Worm (Caenorhabditis elegans) whole organism, young adult: ENCODE measurements around the gene ZC250.4.

Experiments used
- B0336.3 ChIP-seq: fragments of 200-800 bp; sonication (Bioruptor generic); IDR thresholded peaks from 2 replicates; pipeline ENCODE4 v1.3.6; 2022; ENCODE audit warnings: missing genetic modification characterization, missing compliant biosample characterization
- C06A6.2 ChIP-seq: fragments of 200-800 bp; sonication (Bioruptor generic); conservative IDR thresholded peaks from 2 replicates; pipeline ENCODE4 v1.3.6; 2022; ENCODE audit warnings: missing genetic modification characterization, missing compliant biosample characterization
- D2030.7 ChIP-seq: fragments of 200-800 bp; sonication (Bioruptor generic); IDR thresholded peaks from 2 replicates; pipeline ENCODE4 v1.3.6; 2022; ENCODE audit warnings: missing genetic modification reagents, missing genetic modification characterization, missing compliant biosample characterization
- F10E7.11 ChIP-seq: sonication (generic microtip); optimal IDR thresholded peaks from 2 replicates; lab custom pipeline; 2017; ENCODE audit warnings: mild to moderate bottlenecking, missing genetic modification characterization, moderate library complexity, missing compliant biosample characterization
- F37B4.10 ChIP-seq: fragments of 200-800 bp; sonication (Bioruptor generic); IDR thresholded peaks from 2 replicates; pipeline ENCODE4 v1.3.6; 2022; ENCODE audit warnings: missing genetic modification characterization, missing compliant biosample characterization
- F49E8.2 ChIP-seq: sonication (generic microtip); optimal IDR thresholded peaks from 3 replicates; lab custom pipeline; 2017; ENCODE audit warnings: missing genetic modification characterization, mild to moderate bottlenecking, missing compliant biosample characterization, antibody characterized with exemption, moderate library complexity; ENCODE audit not compliant: insufficient read depth
- F55B11.4 ChIP-seq: sonication (generic microtip); optimal IDR thresholded peaks from 2 replicates; lab custom pipeline; 2016; ENCODE audit warnings: missing compliant biosample characterization, missing genetic modification characterization, borderline replicate concordance; ENCODE audit not compliant: insufficient read depth
- T26A5.8 ChIP-seq: sonication (generic microtip); optimal IDR thresholded peaks from 2 replicates; lab custom pipeline; 2016; ENCODE audit warnings: missing genetic modification characterization, missing compliant biosample characterization
- Y56A3A.18 ChIP-seq: fragments of 200-800 bp; sonication (Bioruptor generic); IDR thresholded peaks from 2 replicates; pipeline ENCODE4 v1.3.6; 2022; ENCODE audit warnings: missing genetic modification reagents, missing genetic modification characterization, missing compliant biosample characterization
- Y67H2A.10 ChIP-seq: fragments of 200-800 bp; sonication (Bioruptor generic); conservative IDR thresholded peaks from 2 replicates; pipeline ENCODE4 v1.3.6; 2022; ENCODE audit warnings: missing genetic modification reagents, missing genetic modification characterization, missing compliant biosample characterization
- akir-1 ChIP-seq: fragments of 200-800 bp; sonication (Bioruptor generic); optimal IDR thresholded peaks from 2 replicates; lab custom pipeline; 2018; ENCODE audit warnings: mild to moderate bottlenecking, missing genetic modification characterization, moderate library complexity, missing compliant biosample characterization
- aptf-3 ChIP-seq: fragments of 200-800 bp; sonication (Bioruptor generic); IDR thresholded peaks from 2 replicates; pipeline ENCODE4 v1.3.6; 2022; ENCODE audit warnings: missing genetic modification characterization, missing compliant biosample characterization
- attf-6 ChIP-seq: fragments of 200-800 bp; sonication (Bioruptor generic); IDR thresholded peaks from 2 replicates; pipeline ENCODE4 v1.3.6; 2022; ENCODE audit warnings: missing genetic modification reagents, missing genetic modification characterization, missing compliant biosample characterization
- bed-2 ChIP-seq: fragments of 200-800 bp; sonication (Bioruptor generic); IDR thresholded peaks from 2 replicates; pipeline ENCODE4 v1.3.6; 2022; ENCODE audit warnings: missing genetic modification reagents, missing genetic modification characterization, missing compliant biosample characterization
- cebp-1 ChIP-seq, 2 experiments: fragments of 200-800 bp in 1 of 2; sonication (Bioruptor generic) in 1 of 2; sonication (generic microtip) in 1 of 2; IDR thresholded peaks in 1 of 2; optimal IDR thresholded peaks in 1 of 2; 2 replicates each; pipeline versions ENCODE4 v1.3.6 to Lab custom; 2017 to 2022; ENCODE audit warnings: missing compliant biosample characterization in 2 of 2, missing genetic modification characterization in 2 of 2, mild to moderate bottlenecking in 1 of 2, missing genetic modification reagents in 1 of 2, moderate library complexity in 1 of 2
- cebp-2 ChIP-seq: fragments of 200-800 bp; sonication (Bioruptor generic); IDR thresholded peaks from 2 replicates; pipeline ENCODE4 v1.3.6; 2022; ENCODE audit warnings: missing genetic modification characterization, missing compliant biosample characterization
- ceh-100 ChIP-seq: fragments of 200-800 bp; sonication (Bioruptor generic); IDR thresholded peaks from 2 replicates; pipeline ENCODE4 v1.3.6; 2022; ENCODE audit warnings: missing genetic modification reagents, missing genetic modification characterization, missing compliant biosample characterization
- ceh-27 ChIP-seq: fragments of 200-800 bp; sonication (Bioruptor generic); optimal IDR thresholded peaks from 2 replicates; lab custom pipeline; 2018; ENCODE audit warnings: mild to moderate bottlenecking, missing genetic modification characterization, moderate library complexity, missing compliant biosample characterization
- ceh-79 ChIP-seq: sonication (generic microtip); optimal IDR thresholded peaks from 2 replicates; lab custom pipeline; 2017; ENCODE audit warnings: mild to moderate bottlenecking, missing genetic modification characterization, missing compliant biosample characterization
- ceh-91 ChIP-seq: fragments of 200-800 bp; sonication (Bioruptor generic); IDR thresholded peaks from 2 replicates; pipeline ENCODE4 v1.3.6; 2022; ENCODE audit warnings: missing genetic modification reagents, missing genetic modification characterization, missing compliant biosample characterization
- egrh-3 ChIP-seq: fragments of 200-800 bp; sonication (Bioruptor generic); IDR thresholded peaks from 2 replicates; pipeline ENCODE4 v1.3.6; 2022; ENCODE audit warnings: missing genetic modification reagents, missing genetic modification characterization, missing compliant biosample characterization
- ekl-4 ChIP-seq: fragments of 200-800 bp; sonication (Bioruptor generic); IDR thresholded peaks from 2 replicates; pipeline ENCODE4 v1.3.6; 2022; ENCODE audit warnings: missing genetic modification reagents, missing genetic modification characterization, missing compliant biosample characterization
- ets-4 ChIP-seq: fragments of 200-800 bp; sonication (Bioruptor generic); optimal IDR thresholded peaks from 2 replicates; lab custom pipeline; 2018; ENCODE audit warnings: mild to moderate bottlenecking, missing genetic modification characterization, missing compliant biosample characterization
- lin-35 ChIP-seq, 3 experiments: fragments of 150-350 bp in 2 of 3; sonication (generic microtip) in 1 of 3; optimal IDR thresholded peaks; 2 replicates each; lab custom pipeline; 2014 to 2018; ENCODE audit warnings: missing biosample characterization in 3 of 3, missing genetic modification characterization in 3 of 3, missing genetic modification reagents in 3 of 3
- lin-40 ChIP-seq: sonication (generic microtip); optimal IDR thresholded peaks from 2 replicates; lab custom pipeline; 2016; ENCODE audit warnings: missing genetic modification characterization, mild to moderate bottlenecking, missing compliant biosample characterization, missing genotype, missing genetic modification reagents
- madf-3 ChIP-seq: fragments of 200-800 bp; sonication (Bioruptor generic); IDR thresholded peaks from 2 replicates; pipeline ENCODE4 v1.3.6; 2022; ENCODE audit warnings: missing genetic modification reagents, missing genetic modification characterization, missing compliant biosample characterization
- mes-4 ChIP-seq: sonication (generic microtip); optimal IDR thresholded peaks from 2 replicates; lab custom pipeline; 2016; ENCODE audit warnings: missing genotype, missing genetic modification characterization, missing compliant biosample characterization
- mxl-1 ChIP-seq: sonication (generic microtip); optimal IDR thresholded peaks from 2 replicates; lab custom pipeline; 2016; ENCODE audit warnings: missing genetic modification characterization, missing compliant biosample characterization
- nhr-80 ChIP-seq: sonication (generic microtip); optimal IDR thresholded peaks from 2 replicates; lab custom pipeline; 2016; ENCODE audit warnings: missing genetic modification characterization, missing compliant biosample characterization
- pbrm-1 ChIP-seq: fragments of 200-800 bp; sonication (Bioruptor generic); IDR thresholded peaks from 2 replicates; pipeline ENCODE4 v1.3.6; 2022; ENCODE audit warnings: missing genetic modification reagents, missing genetic modification characterization, missing compliant biosample characterization
- rcor-1 ChIP-seq: fragments of 200-800 bp; sonication (Bioruptor generic); IDR thresholded peaks from 2 replicates; pipeline ENCODE4 v1.3.6; 2022; ENCODE audit warnings: missing genetic modification reagents, missing genetic modification characterization, missing compliant biosample characterization
- rec-8 ChIP-seq, 2 experiments: sonication (generic microtip); optimal IDR thresholded peaks; 2 replicates each; lab custom pipeline; 2016; ENCODE audit warnings: mild to moderate bottlenecking in 2 of 2, missing genetic modification characterization in 2 of 2, missing genetic modification reagents in 2 of 2, missing genotype in 2 of 2, missing biosample characterization in 1 of 2, missing compliant biosample characterization in 1 of 2, moderate library complexity in 1 of 2
- sdz-38 ChIP-seq: sonication (generic microtip); optimal IDR thresholded peaks from 2 replicates; lab custom pipeline; 2016; ENCODE audit warnings: missing genotype, missing genetic modification characterization, missing compliant biosample characterization
- sea-2 ChIP-seq: fragments of 200-800 bp; sonication (Bioruptor generic); IDR thresholded peaks from 2 replicates; pipeline ENCODE4 v1.3.6; 2022; ENCODE audit warnings: missing genetic modification characterization, missing compliant biosample characterization
- snpc-3.4 ChIP-seq: sonication (generic microtip); optimal IDR thresholded peaks from 2 replicates; lab custom pipeline; 2017; ENCODE audit warnings: missing genetic modification characterization, mild to moderate bottlenecking, missing compliant biosample characterization, antibody characterized with exemption, moderate library complexity, missing genotype, missing genetic modification reagents
- snpc-4 ChIP-seq, 5 experiments: fragments of 150-350 bp in 1 of 5; sonication (generic microtip) in 4 of 5; optimal IDR thresholded peaks; 2 replicates each; lab custom pipeline; 2014 to 2018; ENCODE audit warnings: missing genetic modification characterization in 5 of 5, missing biosample characterization in 3 of 5, antibody characterized with exemption in 2 of 5, mild to moderate bottlenecking in 2 of 5, missing compliant biosample characterization in 2 of 5, missing genotype in 2 of 5, moderate library complexity in 2 of 5, missing genetic modification reagents in 1 of 5
- sptf-2 ChIP-seq: fragments of 200-800 bp; sonication (Bioruptor generic); optimal IDR thresholded peaks from 2 replicates; lab custom pipeline; 2018; ENCODE audit warnings: mild to moderate bottlenecking, missing genetic modification characterization, missing compliant biosample characterization
- unc-130 ChIP-seq: sonication (generic microtip); optimal IDR thresholded peaks from 2 replicates; lab custom pipeline; 2016; ENCODE audit warnings: missing genetic modification reagents, missing genetic modification characterization, missing compliant biosample characterization
- xnd-1 ChIP-seq: sonication (generic microtip); optimal IDR thresholded peaks from 2 replicates; lab custom pipeline; 2016; ENCODE audit warnings: missing genotype, missing genetic modification reagents, missing genetic modification characterization, missing compliant biosample characterization
- zfh-2 ChIP-seq: fragments of 200-800 bp; sonication (Bioruptor generic); conservative IDR thresholded peaks from 2 replicates; pipeline ENCODE4 v1.3.6; 2022; ENCODE audit warnings: missing genetic modification reagents, missing genetic modification characterization, missing compliant biosample characterization
- ztf-25 ChIP-seq: fragments of 200-800 bp; sonication (Bioruptor generic); IDR thresholded peaks from 2 replicates; pipeline ENCODE4 v1.3.6; 2022; ENCODE audit warnings: missing genetic modification reagents, missing genetic modification characterization, missing compliant biosample characterization
- ztf-28 ChIP-seq: fragments of 200-800 bp; sonication (Bioruptor generic); IDR thresholded peaks from 2 replicates; pipeline ENCODE4 v1.3.6; 2022; ENCODE audit warnings: missing genetic modification reagents, missing genetic modification characterization, missing compliant biosample characterization
- ztf-3 ChIP-seq: fragments of 200-800 bp; sonication (Bioruptor generic); optimal IDR thresholded peaks from 2 replicates; lab custom pipeline; 2018; ENCODE audit warnings: mild to moderate bottlenecking, missing genetic modification characterization, missing compliant biosample characterization
- ztf-6 ChIP-seq: fragments of 200-800 bp; sonication (Bioruptor generic); IDR thresholded peaks from 2 replicates; pipeline ENCODE4 v1.3.6; 2022; ENCODE audit warnings: missing genetic modification reagents, missing genetic modification characterization, missing compliant biosample characterization

Gene ZC250.4

ce11 chrV:5843415-5844337, 30.7 kb upstream of the ZC250.4 start (continued):
- 0 out of 2 replicates have a peak, but pooled peaks have one; percentile 88 for TF ChIP-seq F37B4.10 (GFP tag; lab: Robert Waterston, UW)
- TF ChIP-seq F49E8.2, result no peak
- no peak; the same call in 1 of the 2 replicates for TF ChIP-seq Y67H2A.10 (GFP tag; lab: Robert Waterston, UW)
- TF ChIP-seq B0336.3 (GFP tag; lab: Robert Waterston, UW), result no peak; the same call in 1 of the 2 replicates
- no peak for TF ChIP-seq ztf-3
- TF ChIP-seq lin-35 (GFP tag; optimal IDR thresholded peaks at IDR 0.05; lab: Kevin White, UChicago), result peak in 1 of 3 experiments; percentile 4
- TF ChIP-seq T26A5.8 (tag; lab: Kevin White, UChicago), result no peak
- TF ChIP-seq bed-2, result no peak
- TF ChIP-seq sdz-38, result no peak
- TF ChIP-seq nhr-80 (tag; lab: Kevin White, UChicago), result peak; percentile 78
- TF ChIP-seq snpc-4 (GFP tag; optimal IDR thresholded peaks at IDR 0.05; lab: Kevin White, UChicago), result no peak
- TF ChIP-seq snpc-4 (tag; optimal IDR thresholded peaks at IDR 0.05; lab: Kevin White, UChicago), result no peak
- no peak for TF ChIP-seq akir-1 (GFP tag; lab: Kevin White, UChicago)
- TF ChIP-seq ekl-4 (GFP tag; lab: Robert Waterston, UW), result no peak; the same call in 1 of the 2 replicates
- TF ChIP-seq rcor-1 (GFP tag; lab: Robert Waterston, UW), result no peak; the same call in 1 of the 2 replicates
- no peak for TF ChIP-seq ztf-6 (GFP tag; lab: Robert Waterston, UW)
- no peak for TF ChIP-seq C06A6.2 (GFP tag; lab: Robert Waterston, UW)
- TF ChIP-seq snpc-3.4 (tag; lab: Kevin White, UChicago), result no peak
- no peak for TF ChIP-seq ceh-100 (GFP tag; lab: Robert Waterston, UW)
- no peak for TF ChIP-seq aptf-3 (GFP tag; lab: Robert Waterston, UW)
- no peak for TF ChIP-seq unc-130 (GFP tag; lab: Kevin White, UChicago)
- TF ChIP-seq ztf-28 (GFP tag; lab: Robert Waterston, UW), result 0 out of 2 replicates have a peak, but pooled peaks have one; percentile 77
- no peak for TF ChIP-seq rec-8 (tag; optimal IDR thresholded peaks at IDR 0.05; lab: Kevin White, UChicago)
- TF ChIP-seq xnd-1, result no peak
- TF ChIP-seq madf-3 (GFP tag; lab: Robert Waterston, UW), result peak; percentile 71; the same call in 1 of the 2 replicates
- TF ChIP-seq lin-40 (tag; lab: Kevin White, UChicago), result no peak
- TF ChIP-seq ceh-91, result no peak
- no peak for TF ChIP-seq mxl-1 (tag; lab: Kevin White, UChicago)
- peak; percentile 78; the same call in 1 of the 2 replicates for TF ChIP-seq egrh-3 (GFP tag; lab: Robert Waterston, UW)
- TF ChIP-seq D2030.7 (GFP tag; lab: Robert Waterston, UW), result no peak
- no peak for TF ChIP-seq attf-6 (GFP tag; lab: Robert Waterston, UW)
- TF ChIP-seq cebp-1 (GFP tag; IDR thresholded peaks at IDR 0.05; lab: Robert Waterston, UW), result peak; percentile 76
- TF ChIP-seq cebp-1 (tag; optimal IDR thresholded peaks at IDR 0.05; lab: Kevin White, UChicago), result peak; percentile 59
- TF ChIP-seq sea-2 (GFP tag; lab: Robert Waterston, UW), result no peak
- no peak for TF ChIP-seq Y56A3A.18 (GFP tag; lab: Robert Waterston, UW)
- no peak for TF ChIP-seq F55B11.4 (tag; lab: Kevin White, UChicago)
- TF ChIP-seq ets-4 (GFP tag; lab: Kevin White, UChicago), result no peak
- peak; percentile 95 for TF ChIP-seq zfh-2 (GFP tag; lab: Robert Waterston, UW)
- TF ChIP-seq cebp-2 (GFP tag; lab: Robert Waterston, UW), result 0 out of 2 replicates have a peak, but pooled peaks have one; percentile 30
- no peak for TF ChIP-seq ceh-79 (tag; lab: Kevin White, UChicago)
- TF ChIP-seq ceh-27 (GFP tag; lab: Kevin White, UChicago), result no peak
- TF ChIP-seq F10E7.11 (tag; lab: Kevin White, UChicago), result no peak
- no peak; the same call in 1 of the 2 replicates for TF ChIP-seq pbrm-1 (GFP tag; lab: Robert Waterston, UW)
- TF ChIP-seq mes-4, result no peak
- no peak for TF ChIP-seq sptf-2 (GFP tag; lab: Kevin White, UChicago)
- TF ChIP-seq ztf-25 (GFP tag; lab: Robert Waterston, UW), result no peak
